Worm (Caenorhabditis elegans) whole organism, young adult: ENCODE data around the gene F52C9.3.
A peak's percentile ranks its signal among the peaks of the same experiment; 100 is the strongest.

Experiments
- B0035.1 ChIP-seq: sonication (generic microtip); optimal IDR thresholded peaks from 2 replicates; lab custom pipeline; 2016; ENCODE audit warnings: missing genetic modification characterization, mild to moderate bottlenecking, missing compliant biosample characterization, missing genotype, missing genetic modification reagents
- C06A6.2 ChIP-seq: fragments of 200-800 bp; sonication (Bioruptor generic); conservative IDR thresholded peaks from 2 replicates; pipeline ENCODE4 v1.3.6; 2022; ENCODE audit warnings: missing genetic modification characterization, missing compliant biosample characterization
- D2030.7 ChIP-seq: fragments of 200-800 bp; sonication (Bioruptor generic); IDR thresholded peaks from 2 replicates; pipeline ENCODE4 v1.3.6; 2022; ENCODE audit warnings: missing genetic modification reagents, missing genetic modification characterization, missing compliant biosample characterization
- F37B4.10 ChIP-seq: fragments of 200-800 bp; sonication (Bioruptor generic); IDR thresholded peaks from 2 replicates; pipeline ENCODE4 v1.3.6; 2022; ENCODE audit warnings: missing genetic modification characterization, missing compliant biosample characterization
- F39B2.1 ChIP-seq: fragments of 200-800 bp; sonication (Bioruptor generic); IDR thresholded peaks from 2 replicates; pipeline ENCODE4 v1.3.6; 2022; ENCODE audit warnings: missing genetic modification reagents, missing genetic modification characterization, missing compliant biosample characterization
- F52B5.7 ChIP-seq: sonication (generic microtip); optimal IDR thresholded peaks from 2 replicates; lab custom pipeline; 2016; ENCODE audit warnings: mild to moderate bottlenecking, missing genetic modification characterization, missing compliant biosample characterization
- F57A8.1 ChIP-seq: fragments of 200-800 bp; sonication (Bioruptor generic); optimal IDR thresholded peaks from 2 replicates; lab custom pipeline; 2018; ENCODE audit warnings: mild to moderate bottlenecking, missing genetic modification characterization, moderate library complexity, missing compliant biosample characterization
- F57C9.4 ChIP-seq: sonication (generic microtip); optimal IDR thresholded peaks from 2 replicates; lab custom pipeline; 2017; ENCODE audit warnings: mild to moderate bottlenecking, missing genetic modification characterization, missing compliant biosample characterization
- Y56A3A.18 ChIP-seq: fragments of 200-800 bp; sonication (Bioruptor generic); IDR thresholded peaks from 2 replicates; pipeline ENCODE4 v1.3.6; 2022; ENCODE audit warnings: missing genetic modification reagents, missing genetic modification characterization, missing compliant biosample characterization
- Y67H2A.10 ChIP-seq: fragments of 200-800 bp; sonication (Bioruptor generic); conservative IDR thresholded peaks from 2 replicates; pipeline ENCODE4 v1.3.6; 2022; ENCODE audit warnings: missing genetic modification reagents, missing genetic modification characterization, missing compliant biosample characterization
- ZK185.1 ChIP-seq: sonication (generic microtip); optimal IDR thresholded peaks from 2 replicates; lab custom pipeline; 2016; ENCODE audit warnings: mild to moderate bottlenecking, missing genetic modification characterization, missing compliant biosample characterization; ENCODE audit not compliant: poor library complexity, severe bottlenecking
- akir-1 ChIP-seq: fragments of 200-800 bp; sonication (Bioruptor generic); optimal IDR thresholded peaks from 2 replicates; lab custom pipeline; 2018; ENCODE audit warnings: mild to moderate bottlenecking, missing genetic modification characterization, moderate library complexity, missing compliant biosample characterization
- atf-7 ChIP-seq: sonication (generic microtip); optimal IDR thresholded peaks from 2 replicates; lab custom pipeline; 2017; ENCODE audit warnings: mild to moderate bottlenecking, missing genetic modification characterization, missing compliant biosample characterization
- cebp-1 ChIP-seq, 2 experiments: fragments of 200-800 bp in 1 of 2; sonication (Bioruptor generic) in 1 of 2; sonication (generic microtip) in 1 of 2; IDR thresholded peaks in 1 of 2; optimal IDR thresholded peaks in 1 of 2; 2 replicates each; pipeline versions ENCODE4 v1.3.6 to Lab custom; 2017 to 2022; ENCODE audit warnings: missing compliant biosample characterization in 2 of 2, missing genetic modification characterization in 2 of 2, mild to moderate bottlenecking in 1 of 2, missing genetic modification reagents in 1 of 2, moderate library complexity in 1 of 2
- ceh-27 ChIP-seq: fragments of 200-800 bp; sonication (Bioruptor generic); optimal IDR thresholded peaks from 2 replicates; lab custom pipeline; 2018; ENCODE audit warnings: mild to moderate bottlenecking, missing genetic modification characterization, moderate library complexity, missing compliant biosample characterization
- ceh-79 ChIP-seq: sonication (generic microtip); optimal IDR thresholded peaks from 2 replicates; lab custom pipeline; 2017; ENCODE audit warnings: mild to moderate bottlenecking, missing genetic modification characterization, missing compliant biosample characterization
- dox-1 ChIP-seq: fragments of 200-800 bp; sonication (Bioruptor generic); IDR thresholded peaks from 2 replicates; pipeline ENCODE4 v1.3.6; 2022; ENCODE audit warnings: missing genetic modification reagents, missing genetic modification characterization, missing compliant biosample characterization
- egl-44 ChIP-seq: fragments of 200-800 bp; sonication (Bioruptor generic); IDR thresholded peaks from 2 replicates; pipeline ENCODE4 v1.3.6; 2022; ENCODE audit warnings: missing genetic modification reagents, missing genetic modification characterization, missing compliant biosample characterization
- ekl-4 ChIP-seq: fragments of 200-800 bp; sonication (Bioruptor generic); IDR thresholded peaks from 2 replicates; pipeline ENCODE4 v1.3.6; 2022; ENCODE audit warnings: missing genetic modification reagents, missing genetic modification characterization, missing compliant biosample characterization
- hlh-26 ChIP-seq: fragments of 200-800 bp; sonication (Bioruptor generic); conservative IDR thresholded peaks from 2 replicates; pipeline ENCODE4 v1.3.6; 2022; ENCODE audit warnings: missing genetic modification reagents, missing genetic modification characterization, missing compliant biosample characterization
- hrde-1 ChIP-seq: sonication (generic microtip); optimal IDR thresholded peaks from 2 replicates; lab custom pipeline; 2016; ENCODE audit warnings: missing genetic modification characterization, mild to moderate bottlenecking, missing compliant biosample characterization, moderate library complexity, missing genotype, missing genetic modification reagents, borderline replicate concordance
- hsf-1 ChIP-seq: fragments of 200-800 bp; sonication (Bioruptor generic); IDR thresholded peaks from 2 replicates; pipeline ENCODE4 v1.3.6; 2022; ENCODE audit warnings: missing genetic modification reagents, missing genetic modification characterization, missing compliant biosample characterization
- let-607 ChIP-seq, 2 experiments: fragments of 200-800 bp in 1 of 2; sonication (Bioruptor generic) in 1 of 2; sonication (generic microtip) in 1 of 2; optimal IDR thresholded peaks; 2 replicates each; lab custom pipeline; 2016 to 2018; ENCODE audit warnings: mild to moderate bottlenecking in 2 of 2, missing compliant biosample characterization in 2 of 2, missing genetic modification characterization in 2 of 2, moderate library complexity in 2 of 2, missing genotype in 1 of 2
- madf-10 ChIP-seq: sonication (generic microtip); optimal IDR thresholded peaks from 2 replicates; lab custom pipeline; 2016; ENCODE audit warnings: mild to moderate bottlenecking, missing genetic modification characterization, missing compliant biosample characterization
- madf-3 ChIP-seq: fragments of 200-800 bp; sonication (Bioruptor generic); IDR thresholded peaks from 2 replicates; pipeline ENCODE4 v1.3.6; 2022; ENCODE audit warnings: missing genetic modification reagents, missing genetic modification characterization, missing compliant biosample characterization
- mcd-1 ChIP-seq: fragments of 200-800 bp; sonication (Bioruptor generic); IDR thresholded peaks from 2 replicates; pipeline ENCODE4 v1.3.6; 2022; ENCODE audit warnings: missing genetic modification reagents, missing genetic modification characterization, missing compliant biosample characterization
- mxl-1 ChIP-seq: sonication (generic microtip); optimal IDR thresholded peaks from 2 replicates; lab custom pipeline; 2016; ENCODE audit warnings: missing genetic modification characterization, missing compliant biosample characterization
- nhr-120 ChIP-seq: fragments of 200-800 bp; sonication (Bioruptor generic); IDR thresholded peaks from 2 replicates; pipeline ENCODE4 v1.3.6; 2022; ENCODE audit warnings: missing genetic modification characterization, missing compliant biosample characterization
- nhr-179 ChIP-seq: sonication (generic microtip); optimal IDR thresholded peaks from 2 replicates; lab custom pipeline; 2016; ENCODE audit warnings: mild to moderate bottlenecking, missing genetic modification characterization, missing compliant biosample characterization
- nhr-80 ChIP-seq: sonication (generic microtip); optimal IDR thresholded peaks from 2 replicates; lab custom pipeline; 2016; ENCODE audit warnings: missing genetic modification characterization, missing compliant biosample characterization
- pbrm-1 ChIP-seq: fragments of 200-800 bp; sonication (Bioruptor generic); IDR thresholded peaks from 2 replicates; pipeline ENCODE4 v1.3.6; 2022; ENCODE audit warnings: missing genetic modification reagents, missing genetic modification characterization, missing compliant biosample characterization
- pha-4 ChIP-seq: fragments of 150-350 bp; sonication (generic microtip); optimal IDR thresholded peaks from 2 replicates; lab custom pipeline; 2014; ENCODE audit warnings: missing biosample characterization, missing genetic modification reagents, missing genetic modification characterization
- snpc-3.4 ChIP-seq: sonication (generic microtip); optimal IDR thresholded peaks from 2 replicates; lab custom pipeline; 2017; ENCODE audit warnings: missing genetic modification characterization, mild to moderate bottlenecking, missing compliant biosample characterization, antibody characterized with exemption, moderate library complexity, missing genotype, missing genetic modification reagents
- snpc-4 ChIP-seq, 5 experiments: fragments of 150-350 bp in 1 of 5; sonication (generic microtip) in 4 of 5; optimal IDR thresholded peaks; 2 replicates each; lab custom pipeline; 2014 to 2018; ENCODE audit warnings: missing genetic modification characterization in 5 of 5, missing biosample characterization in 3 of 5, antibody characterized with exemption in 2 of 5, mild to moderate bottlenecking in 2 of 5, missing compliant biosample characterization in 2 of 5, missing genotype in 2 of 5, moderate library complexity in 2 of 5, missing genetic modification reagents in 1 of 5
- tbp1 ChIP-seq: fragments of 200-800 bp; sonication (Bioruptor generic); optimal IDR thresholded peaks from 2 replicates; lab custom pipeline; 2018; ENCODE audit warnings: mild to moderate bottlenecking, missing genetic modification characterization, missing compliant biosample characterization
- xnd-1 ChIP-seq: sonication (generic microtip); optimal IDR thresholded peaks from 2 replicates; lab custom pipeline; 2016; ENCODE audit warnings: missing genotype, missing genetic modification reagents, missing genetic modification characterization, missing compliant biosample characterization
- ztf-22 ChIP-seq: fragments of 200-800 bp; sonication (Bioruptor generic); optimal IDR thresholded peaks from 2 replicates; lab custom pipeline; 2018; ENCODE audit warnings: mild to moderate bottlenecking, missing genetic modification characterization, moderate library complexity, missing compliant biosample characterization
- ztf-3 ChIP-seq: fragments of 200-800 bp; sonication (Bioruptor generic); optimal IDR thresholded peaks from 2 replicates; lab custom pipeline; 2018; ENCODE audit warnings: mild to moderate bottlenecking, missing genetic modification characterization, missing compliant biosample characterization

Gene F52C9.3

DNA sequence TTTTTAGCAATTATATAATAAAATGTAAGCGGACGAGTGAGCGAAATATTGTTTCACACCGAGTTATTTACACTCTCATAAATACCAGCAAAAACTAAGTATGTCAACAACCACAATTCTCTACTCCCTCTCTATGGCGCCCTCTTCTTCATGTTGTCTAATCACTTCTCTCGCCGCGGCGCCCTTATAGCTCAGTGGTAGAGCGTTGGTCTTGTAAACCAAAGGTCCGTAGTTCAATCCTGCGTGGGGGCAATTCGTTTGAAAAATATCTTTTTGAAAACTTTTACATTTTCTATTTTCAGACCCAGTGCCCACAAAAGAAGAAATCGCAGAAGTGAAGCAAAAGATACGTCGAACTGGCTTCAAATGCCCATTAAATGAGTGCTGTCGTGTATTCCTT, 16.0 kb upstream of the F52C9.3 start (continued):
- peak; percentile 86 for TF ChIP-seq pbrm-1
- peak; percentile 87; the same call in 1 of the 2 replicates for TF ChIP-seq egl-44 (GFP tag; lab: Robert Waterston, UW)
- TF ChIP-seq F39B2.1 (GFP tag; lab: Robert Waterston, UW) = no peak
- TF ChIP-seq ztf-3 (GFP tag; lab: Kevin White, UChicago) = no peak
- peak in 1 of 2 experiments; percentile 58 for TF ChIP-seq let-607 (tag; optimal IDR thresholded peaks at IDR 0.05; lab: Kevin White, UChicago)
- peak; percentile 91 for TF ChIP-seq ceh-79 (tag; lab: Kevin White, UChicago)
- peak; percentile 60; the same call in 1 of the 2 replicates for TF ChIP-seq Y67H2A.10 (GFP tag; lab: Robert Waterston, UW)
- no peak for TF ChIP-seq hlh-26 (GFP tag; lab: Robert Waterston, UW)
- TF ChIP-seq ztf-22 (GFP tag; lab: Kevin White, UChicago) = no peak
- TF ChIP-seq cebp-1 (GFP tag; IDR thresholded peaks at IDR 0.05; lab: Robert Waterston, UW) = peak; percentile 66; the same call in 1 of the 2 replicates
- TF ChIP-seq cebp-1 (tag; optimal IDR thresholded peaks at IDR 0.05; lab: Kevin White, UChicago) = peak; percentile 77
- TF ChIP-seq B0035.1 (tag; lab: Kevin White, UChicago) = no peak
- no peak for TF ChIP-seq F57C9.4 (tag; lab: Kevin White, UChicago)
- TF ChIP-seq D2030.7 = peak; percentile 81
- no peak; the same call in 1 of the 2 replicates for TF ChIP-seq mcd-1
- TF ChIP-seq akir-1 (GFP tag; lab: Kevin White, UChicago) = no peak
- TF ChIP-seq tbp1 = peak; percentile 100
- TF ChIP-seq nhr-179 (tag; lab: Kevin White, UChicago) = peak; percentile 31
- peak; percentile 18 for TF ChIP-seq xnd-1 (tag; lab: Kevin White, UChicago)
- TF ChIP-seq snpc-3.4 (tag; lab: Kevin White, UChicago) = peak; percentile 80
- TF ChIP-seq F57A8.1 (GFP tag; lab: Kevin White, UChicago) = peak; percentile 69
- TF ChIP-seq hrde-1 (tag; lab: Kevin White, UChicago) = peak; percentile 67
- TF ChIP-seq snpc-4 (GFP tag; optimal IDR thresholded peaks at IDR 0.05; lab: Kevin White, UChicago) = peak; percentile 52
- peak in 1 of 4 experiments; percentile 78 for TF ChIP-seq snpc-4 (tag; optimal IDR thresholded peaks at IDR 0.05; lab: Kevin White, UChicago)
- TF ChIP-seq dox-1 = no peak; the same call in 1 of the 2 replicates
- peak; percentile 83 for TF ChIP-seq F52B5.7
- TF ChIP-seq C06A6.2 = no peak
- no peak; the same call in 1 of the 2 replicates for TF ChIP-seq ekl-4 (GFP tag; lab: Robert Waterston, UW)
- TF ChIP-seq nhr-80 (tag; lab: Kevin White, UChicago) = peak; percentile 30
- TF ChIP-seq F37B4.10 = peak; percentile 88; the same call in 1 of the 2 replicates
- TF ChIP-seq nhr-120 (GFP tag; lab: Robert Waterston, UW) = peak; percentile 94
- peak; percentile 51 for TF ChIP-seq madf-10 (tag; lab: Kevin White, UChicago)
- peak; percentile 64 for TF ChIP-seq ceh-27 (GFP tag; lab: Kevin White, UChicago)
- no peak; the same call in 1 of the 2 replicates for TF ChIP-seq hsf-1 (GFP tag; lab: Robert Waterston, UW)
- TF ChIP-seq ZK185.1 (tag; lab: Kevin White, UChicago) = peak; percentile 94
- peak; percentile 85 for TF ChIP-seq Y56A3A.18
- TF ChIP-seq pha-4 = no peak
- TF ChIP-seq mxl-1 = peak; percentile 92
- peak; percentile 83 for TF ChIP-seq madf-3 (GFP tag; lab: Robert Waterston, UW)
- peak; percentile 21 for TF ChIP-seq atf-7
